Fruit fly (Drosophila melanogaster): ENCODE results near the gene cni.

DNA sequence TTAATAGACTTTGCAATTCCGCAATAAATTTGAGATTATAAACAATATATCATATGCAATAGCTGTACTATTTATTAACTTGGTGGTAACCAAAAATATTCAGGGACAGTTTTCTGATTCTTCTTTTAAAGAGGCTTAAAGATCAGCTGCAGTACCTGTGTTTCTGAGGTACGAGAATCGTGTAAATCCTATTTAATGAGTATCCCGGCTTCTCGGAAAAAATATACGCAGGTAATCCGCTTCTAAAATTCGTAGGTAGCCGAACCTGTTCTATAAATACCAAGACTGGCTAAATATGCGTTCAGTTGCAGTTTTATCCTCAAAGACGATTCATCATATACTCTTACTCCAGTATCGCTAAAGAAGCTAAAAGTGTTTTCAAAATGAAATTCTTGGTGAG, 19.1 kb upstream of the cni start, which contains the start of gene CG4440:
- TF ChIP-seq h (optimal IDR thresholded peaks at IDR 0.05), result no peak
- TF ChIP-seq Sin3A (optimal IDR thresholded peaks at IDR 0.05), result no peak
- no peak for TF ChIP-seq psq (optimal IDR thresholded peaks at IDR 0.05)

Data from Kc167 (cell line).